Worm (Caenorhabditis elegans) whole organism, midembryonic: ENCODE measurements around the gene peli-1.

Experiments
- klf-2 ChIP-seq: fragments of 200-800 bp; sonication (Bioruptor generic); conservative IDR thresholded peaks from 2 replicates; pipeline ENCODE4 v1.3.6; 2022; ENCODE audit warnings: missing genetic modification reagents, missing genetic modification characterization, missing compliant biosample characterization
- med-1 ChIP-seq: sonication (generic microtip); optimal IDR thresholded peaks from 2 replicates; lab custom pipeline; 2017; ENCODE audit warnings: missing genetic modification characterization, mild to moderate bottlenecking, missing compliant biosample characterization, antibody characterized with exemption, missing genetic modification reagents; ENCODE audit not compliant: insufficient read depth
- ref-1 ChIP-seq: fragments of 200-800 bp; sonication (Bioruptor generic); conservative IDR thresholded peaks from 2 replicates; pipeline ENCODE4 v1.3.6; 2022; ENCODE audit warnings: missing genetic modification reagents, missing genetic modification characterization, missing compliant biosample characterization
- ztf-29 ChIP-seq: fragments of 200-800 bp; sonication (Bioruptor generic); IDR thresholded peaks from 2 replicates; pipeline ENCODE4 v1.3.6; 2022; ENCODE audit warnings: missing genetic modification reagents, missing genetic modification characterization, missing compliant biosample characterization

- no peak for TF ChIP-seq ref-1 (GFP tag; lab: Robert Waterston, UW)
- TF ChIP-seq med-1 (GFP tag; lab: Kevin White, UChicago), result no peak
- no peak for TF ChIP-seq klf-2 (GFP tag; lab: Robert Waterston, UW)
- TF ChIP-seq ztf-29, result no peak
Measured at ce11 chrV:5708331-5708730, 2.7 kb downstream of the peli-1 start.
